Fruit fly (Drosophila melanogaster) whole organism, embryonic: ENCODE measurements around the gene CG10581.

Source experiments
- CG10321 ChIP-seq: fragments of 200-800 bp; sonication (Bioruptor generic); IDR thresholded peaks from 2 replicates; pipeline ENCODE4 v1.3.6; 2022; ENCODE audit warnings: missing biosample characterization, missing genetic modification characterization
- CG12744 ChIP-seq: fragments of 200-800 bp; sonication (Bioruptor generic); optimal IDR thresholded peaks from 2 replicates; lab custom pipeline; 2016; ENCODE audit warnings: missing biosample characterization, missing genetic modification characterization
- CG13287 ChIP-seq: fragments of 200-800 bp; sonication (Bioruptor generic); IDR thresholded peaks from 2 replicates; pipeline ENCODE4 v1.3.6; 2022; ENCODE audit warnings: missing biosample characterization, missing genetic modification characterization; ENCODE audit not compliant: partially characterized antibody
- CG14014 ChIP-seq: fragments of 200-800 bp; sonication (Bioruptor generic); IDR thresholded peaks from 2 replicates; pipeline ENCODE4 v1.3.6; 2022; ENCODE audit warnings: missing biosample characterization, missing genetic modification characterization
- CG15073 ChIP-seq: fragments of 200-800 bp; sonication (Bioruptor generic); optimal IDR thresholded peaks from 2 replicates; lab custom pipeline; 2016; ENCODE audit warnings: missing biosample characterization, missing genetic modification characterization
- CG15479 ChIP-seq: fragments of 200-800 bp; sonication (Bioruptor generic); optimal IDR thresholded peaks from 3 replicates; lab custom pipeline; 2019; ENCODE audit warnings: missing biosample characterization, mild to moderate bottlenecking, missing genetic modification characterization, moderate library complexity
- CG15696 ChIP-seq: fragments of 200-800 bp; sonication (Bioruptor generic); optimal IDR thresholded peaks from 2 replicates; lab custom pipeline; 2019; ENCODE audit warnings: missing biosample characterization, mild to moderate bottlenecking, missing genetic modification characterization, moderate library complexity
- CG17568 ChIP-seq: fragments of 200-800 bp; sonication (Bioruptor generic); optimal IDR thresholded peaks from 2 replicates; lab custom pipeline; 2018; ENCODE audit warnings: missing biosample characterization, mild to moderate bottlenecking, missing genetic modification characterization, moderate library complexity
- CG18599 ChIP-seq: fragments of 200-800 bp; sonication (Bioruptor generic); optimal IDR thresholded peaks from 3 replicates; lab custom pipeline; 2017; ENCODE audit warnings: missing biosample characterization, missing genetic modification characterization, mild to moderate bottlenecking, moderate library complexity, missing genetic modification reagents
- CG2202 ChIP-seq: fragments of 200-800 bp; sonication (Bioruptor generic); optimal IDR thresholded peaks from 2 replicates; lab custom pipeline; 2018; ENCODE audit warnings: missing biosample characterization, mild to moderate bottlenecking, missing genetic modification characterization
- CG30403 ChIP-seq: fragments of 200-800 bp; sonication (Bioruptor generic); optimal IDR thresholded peaks from 3 replicates; lab custom pipeline; 2016; ENCODE audit warnings: missing biosample characterization, missing genetic modification characterization
- CG4424 ChIP-seq: fragments of 200-800 bp; sonication (Bioruptor generic); optimal IDR thresholded peaks from 3 replicates; lab custom pipeline; 2016; ENCODE audit warnings: missing biosample characterization, missing genetic modification characterization
- CG4730 ChIP-seq: fragments of 200-800 bp; sonication (Bioruptor generic); IDR thresholded peaks from 2 replicates; pipeline ENCODE4 v1.3.6; 2022; ENCODE audit warnings: missing biosample characterization, missing genetic modification characterization
- CG6175 ChIP-seq: fragments of 200-800 bp; sonication (Bioruptor generic); IDR thresholded peaks from 3 replicates; pipeline ENCODE4 v1.3.6; 2022; ENCODE audit warnings: missing biosample characterization, missing genetic modification characterization
- CG7271 ChIP-seq: fragments of 200-800 bp; sonication (Bioruptor generic); optimal IDR thresholded peaks from 2 replicates; lab custom pipeline; 2018; ENCODE audit warnings: missing biosample characterization, mild to moderate bottlenecking, missing genetic modification characterization, moderate library complexity
- CG7987 ChIP-seq: fragments of 200-800 bp; sonication (Bioruptor generic); optimal IDR thresholded peaks from 2 replicates; lab custom pipeline; 2018; ENCODE audit warnings: missing biosample characterization, mild to moderate bottlenecking, missing genetic modification characterization, moderate library complexity
- CG9876 ChIP-seq: fragments of 200-800 bp; sonication (Bioruptor generic); optimal IDR thresholded peaks from 2 replicates; lab custom pipeline; 2016; ENCODE audit warnings: missing biosample characterization, missing genetic modification characterization
- D ChIP-seq, 2 experiments: fragments of 200-800 bp in 1 of 2; fragments of >200 bp in 1 of 2; sonication (Bioruptor generic) in 1 of 2; optimal IDR thresholded peaks; 2 replicates in 1 of 2; 3 replicates in 1 of 2; lab custom pipeline; 2017; ENCODE audit warnings: mild to moderate bottlenecking in 1 of 2, missing biosample characterization in 1 of 2, missing genetic modification characterization in 1 of 2, missing genetic modification reagents in 1 of 2
- Dfd ChIP-seq, 2 experiments: fragments of >200 bp; optimal IDR thresholded peaks; 2 replicates each; lab custom pipeline; 2017; ENCODE audit warnings: missing biosample characterization in 2 of 2, missing genetic modification characterization in 2 of 2
- Dll ChIP-seq: fragments of 200-800 bp; sonication (Bioruptor generic); IDR thresholded peaks from 4 replicates; pipeline ENCODE4 v1.3.6; 2022; ENCODE audit warnings: missing biosample characterization, missing genetic modification characterization; ENCODE audit not compliant: partially characterized antibody
- Doc3 ChIP-seq: fragments of 200-800 bp; sonication (Bioruptor generic); IDR thresholded peaks from 3 replicates; pipeline ENCODE4 v1.3.6; 2022; ENCODE audit warnings: missing biosample characterization, missing genetic modification characterization; ENCODE audit not compliant: partially characterized antibody
- E2f2 ChIP-seq: fragments of 200-800 bp; sonication (Bioruptor generic); IDR thresholded peaks from 2 replicates; pipeline ENCODE4 v1.3.6; 2022; ENCODE audit warnings: missing biosample characterization, missing genetic modification characterization
- Hand ChIP-seq: fragments of 200-800 bp; sonication (Bioruptor generic); optimal IDR thresholded peaks from 2 replicates; lab custom pipeline; 2017; ENCODE audit warnings: mild to moderate bottlenecking, missing biosample characterization, missing genetic modification reagents, missing genetic modification characterization
- Hr78 ChIP-seq, 2 experiments: fragments of 200-800 bp in 1 of 2; fragments of >200 bp in 1 of 2; sonication (Bioruptor generic) in 1 of 2; optimal IDR thresholded peaks; 2 replicates each; lab custom pipeline; 2017 to 2019; ENCODE audit warnings: missing biosample characterization in 2 of 2, missing genetic modification characterization in 2 of 2, mild to moderate bottlenecking in 1 of 2, moderate library complexity in 1 of 2
- NfI ChIP-seq: fragments of 200-800 bp; sonication (Bioruptor generic); optimal IDR thresholded peaks from 3 replicates; lab custom pipeline; 2018; ENCODE audit warnings: missing biosample characterization, mild to moderate bottlenecking, missing genetic modification characterization, moderate library complexity
- Pdp1 ChIP-seq, 2 experiments: fragments of 200-800 bp; sonication (Bioruptor generic); optimal IDR thresholded peaks; 3 replicates each; lab custom pipeline; 2016; ENCODE audit warnings: missing biosample characterization in 2 of 2, missing genetic modification characterization in 2 of 2, mild to moderate bottlenecking in 1 of 2, moderate library complexity in 1 of 2
- Taf1 ChIP-seq: fragments of 200-800 bp; sonication (Bioruptor generic); IDR thresholded peaks from 2 replicates; pipeline ENCODE4 v1.3.6; 2022; ENCODE audit warnings: missing biosample characterization, missing genetic modification characterization
- Vsx1 ChIP-seq: fragments of 200-800 bp; sonication (Bioruptor generic); optimal IDR thresholded peaks from 2 replicates; lab custom pipeline; 2017; ENCODE audit warnings: missing biosample characterization, mild to moderate bottlenecking, missing genetic modification characterization, missing genetic modification reagents
- ab ChIP-seq: fragments of 200-800 bp; sonication (Bioruptor generic); optimal IDR thresholded peaks from 2 replicates; lab custom pipeline; 2016; ENCODE audit warnings: missing biosample characterization, missing genetic modification characterization
- ac ChIP-seq: fragments of 200-800 bp; sonication (Bioruptor generic); optimal IDR thresholded peaks from 3 replicates; lab custom pipeline; 2017; ENCODE audit warnings: missing biosample characterization, mild to moderate bottlenecking, missing genetic modification characterization
- al ChIP-seq: fragments of 200-800 bp; sonication (Bioruptor generic); IDR thresholded peaks from 2 replicates; pipeline ENCODE4 v1.3.6; 2022; ENCODE audit warnings: missing biosample characterization, missing genetic modification characterization
- ash1 ChIP-seq: fragments of 200-800 bp; sonication (Bioruptor generic); optimal IDR thresholded peaks from 2 replicates; lab custom pipeline; 2018; ENCODE audit warnings: missing biosample characterization, mild to moderate bottlenecking, missing genetic modification characterization
- chm ChIP-seq: fragments of 200-800 bp; sonication (Bioruptor generic); IDR thresholded peaks from 2 replicates; pipeline ENCODE4 v1.3.6; 2022; ENCODE audit warnings: missing biosample characterization, missing genetic modification characterization
- crc ChIP-seq: fragments of 200-800 bp; sonication (Bioruptor generic); optimal IDR thresholded peaks from 2 replicates; lab custom pipeline; 2016; ENCODE audit warnings: missing biosample characterization, missing genetic modification characterization
- croc ChIP-seq: fragments of 200-800 bp; sonication (Bioruptor generic); conservative IDR thresholded peaks from 3 replicates; pipeline ENCODE4 v1.3.6; 2022; ENCODE audit warnings: missing biosample characterization, missing genetic modification characterization
- eyg ChIP-seq: fragments of 200-800 bp; sonication (Bioruptor generic); optimal IDR thresholded peaks from 3 replicates; lab custom pipeline; 2016; ENCODE audit warnings: missing biosample characterization, missing genetic modification characterization
- fu2 ChIP-seq: fragments of 200-800 bp; sonication (Bioruptor generic); optimal IDR thresholded peaks from 2 replicates; lab custom pipeline; 2016; ENCODE audit warnings: missing biosample characterization, missing genetic modification characterization
- gfzf ChIP-seq: fragments of 200-800 bp; sonication (Bioruptor generic); optimal IDR thresholded peaks from 2 replicates; lab custom pipeline; 2016; ENCODE audit warnings: missing biosample characterization, mild to moderate bottlenecking, missing genetic modification characterization, moderate library complexity
- grn ChIP-seq: fragments of 200-800 bp; sonication (Bioruptor generic); optimal IDR thresholded peaks from 3 replicates; lab custom pipeline; 2017; ENCODE audit warnings: missing biosample characterization, missing genetic modification characterization
- jigr1 ChIP-seq: fragments of 200-800 bp; sonication (Bioruptor generic); IDR thresholded peaks from 3 replicates; pipeline ENCODE4 v1.3.6; 2022; ENCODE audit warnings: missing biosample characterization, missing genetic modification characterization
- jing ChIP-seq: fragments of 200-800 bp; sonication (Bioruptor generic); optimal IDR thresholded peaks from 2 replicates; lab custom pipeline; 2018; ENCODE audit warnings: missing biosample characterization, mild to moderate bottlenecking, missing genetic modification characterization
- kni ChIP-seq: fragments of 200-800 bp; sonication (Bioruptor generic); optimal IDR thresholded peaks from 3 replicates; lab custom pipeline; 2017; ENCODE audit warnings: mild to moderate bottlenecking, missing biosample characterization, missing genetic modification reagents, missing genetic modification characterization
- lab ChIP-seq: fragments of 200-800 bp; sonication (Bioruptor generic); optimal IDR thresholded peaks from 3 replicates; lab custom pipeline; 2017; ENCODE audit warnings: missing biosample characterization, missing genetic modification characterization, mild to moderate bottlenecking, moderate library complexity, missing genetic modification reagents
- lola ChIP-seq, 3 experiments: fragments of >200 bp in 2 of 3; fragments of 200-800 bp in 1 of 3; sonication (Bioruptor generic) in 1 of 3; optimal IDR thresholded peaks; 2 replicates each; lab custom pipeline; 2017 to 2019; ENCODE audit warnings: missing biosample characterization in 3 of 3, missing genetic modification characterization in 3 of 3, mild to moderate bottlenecking in 1 of 3, moderate library complexity in 1 of 3
- pros ChIP-seq: fragments of 200-800 bp; sonication (Bioruptor generic); optimal IDR thresholded peaks from 3 replicates; lab custom pipeline; 2019; ENCODE audit warnings: missing biosample characterization, mild to moderate bottlenecking, missing genetic modification characterization, moderate library complexity
- pzg ChIP-seq: fragments of 200-800 bp; sonication (Bioruptor generic); optimal IDR thresholded peaks from 3 replicates; lab custom pipeline; 2018; ENCODE audit warnings: missing biosample characterization, mild to moderate bottlenecking, missing genetic modification characterization, moderate library complexity
- shn ChIP-seq: fragments of 200-800 bp; sonication (Bioruptor generic); optimal IDR thresholded peaks from 3 replicates; lab custom pipeline; 2016; ENCODE audit warnings: missing biosample characterization, missing genetic modification characterization
- ttk ChIP-seq: fragments of 200-800 bp; sonication (Bioruptor generic); IDR thresholded peaks from 2 replicates; pipeline ENCODE4 v2.1.2; 2022; ENCODE audit warnings: missing biosample characterization, missing genetic modification characterization
- unc-4 ChIP-seq: fragments of 200-800 bp; sonication (Bioruptor generic); IDR thresholded peaks from 2 replicates; pipeline ENCODE4 v1.3.6; 2022; ENCODE audit warnings: missing biosample characterization, missing genetic modification characterization; ENCODE audit not compliant: partially characterized antibody

The CG10581 gene

dm6 chr3L:21054188-21054893 lies 20.3 kb upstream of the CG10581 start (continued):
- TF ChIP-seq NfI = no peak
- TF ChIP-seq CG18599 (GFP tag; lab: Kevin White, UChicago) = no peak
- TF ChIP-seq CG12744 (GFP tag; lab: Kevin White, UChicago) = no peak
- TF ChIP-seq unc-4 (GFP tag; lab: Robert Waterston, UW) = no peak
- no peak for TF ChIP-seq CG7271
- no peak for TF ChIP-seq Taf1
- no peak for TF ChIP-seq CG6175 (GFP tag; lab: Robert Waterston, UW)
- no peak for TF ChIP-seq crc (GFP tag; lab: Kevin White, UChicago)
- TF ChIP-seq ttk (GFP tag; lab: Robert Waterston, UW) = no peak
- no peak for TF ChIP-seq CG30403 (GFP tag; lab: Kevin White, UChicago)
- no peak for TF ChIP-seq ab (GFP tag; lab: Kevin White, UChicago)
- no peak for TF ChIP-seq eyg (GFP tag; lab: Kevin White, UChicago)
- no peak for TF ChIP-seq CG7987 (GFP tag; lab: Kevin White, UChicago)
- 0 out of 2 replicates have a peak, but pooled peaks have one; percentile 6 for TF ChIP-seq CG14014 (GFP tag; lab: Robert Waterston, UW)
- TF ChIP-seq Vsx1 (GFP tag; lab: Kevin White, UChicago) = no peak
- no peak for TF ChIP-seq CG15479 (GFP tag; lab: Kevin White, UChicago)
- 0 out of 2 replicates have a peak, but pooled peaks have one; percentile 8 for TF ChIP-seq E2f2 (GFP tag; lab: Robert Waterston, UW)
- TF ChIP-seq Pdp1 (GFP tag; optimal IDR thresholded peaks at IDR 0.05; lab: Kevin White, UChicago) = no peak
- no peak for TF ChIP-seq CG13287 (GFP tag; lab: Robert Waterston, UW)
- TF ChIP-seq Dll = no peak
- 0 out of 2 replicates have a peak, but pooled peaks have one; percentile 1 for TF ChIP-seq CG4730
- TF ChIP-seq gfzf (GFP tag; lab: Kevin White, UChicago) = no peak
- TF ChIP-seq pzg (GFP tag; lab: Kevin White, UChicago) = no peak
- no peak for TF ChIP-seq chm (GFP tag; lab: Robert Waterston, UW)
- peak; percentile 48 for TF ChIP-seq lab (GFP tag; lab: Kevin White, UChicago)
- TF ChIP-seq Doc3 = no peak
- no peak for TF ChIP-seq CG10321 (GFP tag; lab: Robert Waterston, UW)
- no peak for TF ChIP-seq lola (GFP tag; optimal IDR thresholded peaks at IDR 0.05; lab: Kevin White, UChicago)
- TF ChIP-seq CG15073 (GFP tag; lab: Kevin White, UChicago) = no peak
- TF ChIP-seq CG17568 (GFP tag; lab: Kevin White, UChicago) = no peak
- no peak for TF ChIP-seq al (GFP tag; lab: Robert Waterston, UW)
- 0 out of 3 replicates have a peak, but pooled peaks have one; percentile 4 for TF ChIP-seq jigr1 (GFP tag; lab: Robert Waterston, UW)
- no peak for TF ChIP-seq ac (GFP tag; lab: Kevin White, UChicago)
- peak; percentile 36 for TF ChIP-seq kni (GFP tag; lab: Kevin White, UChicago)
- no peak for TF ChIP-seq fu2 (GFP tag; lab: Kevin White, UChicago)
- TF ChIP-seq Hr78 (GFP tag; optimal IDR thresholded peaks at IDR 0.05; lab: Kevin White, UChicago) = no peak
- TF ChIP-seq jing (GFP tag; lab: Kevin White, UChicago) = no peak

dm6 chr3L:21053763-21054162 lies 19.8 kb upstream of the CG10581 start:
- peak; percentile 19 for TF ChIP-seq shn (GFP tag; lab: Kevin White, UChicago)
- no peak for TF ChIP-seq CG9876 (GFP tag; lab: Kevin White, UChicago)
- no peak for TF ChIP-seq Hand
- no peak for TF ChIP-seq ash1 (GFP tag; lab: Kevin White, UChicago)
- TF ChIP-seq CG4424 (GFP tag; lab: Kevin White, UChicago) = peak; percentile 75
- TF ChIP-seq grn (GFP tag; lab: Kevin White, UChicago) = peak; percentile 54
- TF ChIP-seq Dfd (GFP tag; optimal IDR thresholded peaks at IDR 0.05; lab: Kevin White, UChicago) = no peak
- peak; percentile 16 for TF ChIP-seq CG15696 (tag; lab: Kevin White, UChicago)
- peak; percentile 53 for TF ChIP-seq E2f2 (GFP tag; lab: Robert Waterston, UW)
- no peak for TF ChIP-seq D (optimal IDR thresholded peaks at IDR 0.05; lab: Kevin White, UChicago)
- peak; percentile 68 for TF ChIP-seq D (GFP tag; optimal IDR thresholded peaks at IDR 0.05; lab: Kevin White, UChicago)
- TF ChIP-seq pros (GFP tag; lab: Kevin White, UChicago) = peak; percentile 20
- peak; percentile 38; the same call in 2 of the 3 replicates for TF ChIP-seq croc (GFP tag; lab: Robert Waterston, UW)
- TF ChIP-seq CG2202 = peak; percentile 41
